Fruit fly (Drosophila melanogaster) whole organism, embryonic: ENCODE data around the gene kni.
A peak's percentile ranks its signal among the peaks of the same experiment; 100 is the strongest.

Experiments used
- Adf1 ChIP-seq: fragments of 200-800 bp; sonication (Bioruptor generic); IDR thresholded peaks from 2 replicates; pipeline ENCODE4 v1.3.6; 2022; ENCODE audit warnings: missing biosample characterization, missing genetic modification characterization
- Asciz ChIP-seq: fragments of 200-800 bp; sonication (Bioruptor generic); optimal IDR thresholded peaks from 2 replicates; lab custom pipeline; 2017; ENCODE audit warnings: missing biosample characterization, mild to moderate bottlenecking, missing genetic modification characterization, missing genetic modification reagents
- Bteb2 ChIP-seq: fragments of 200-800 bp; sonication (Bioruptor generic); optimal IDR thresholded peaks from 2 replicates; lab custom pipeline; 2016; ENCODE audit warnings: missing biosample characterization, missing genetic modification characterization
- CG10543 ChIP-seq: fragments of 200-800 bp; sonication (Bioruptor generic); optimal IDR thresholded peaks from 3 replicates; lab custom pipeline; 2017; ENCODE audit warnings: missing biosample characterization, mild to moderate bottlenecking, missing genetic modification characterization, moderate library complexity
- CG11456 ChIP-seq: fragments of 200-800 bp; sonication (Bioruptor generic); IDR thresholded peaks from 3 replicates; pipeline ENCODE4 v1.3.6; 2022; ENCODE audit warnings: missing biosample characterization, missing genetic modification characterization
- CG12071 ChIP-seq: fragments of 200-800 bp; sonication (Bioruptor generic); optimal IDR thresholded peaks from 3 replicates; lab custom pipeline; 2018; ENCODE audit warnings: missing biosample characterization, mild to moderate bottlenecking, missing genetic modification characterization
- CG12104 ChIP-seq: fragments of 200-800 bp; sonication (Bioruptor generic); optimal IDR thresholded peaks from 3 replicates; lab custom pipeline; 2016; ENCODE audit warnings: missing biosample characterization, missing genetic modification characterization
- CG12219 ChIP-seq: fragments of 200-800 bp; sonication (Bioruptor generic); optimal IDR thresholded peaks from 3 replicates; lab custom pipeline; 2018; ENCODE audit warnings: missing biosample characterization, mild to moderate bottlenecking, missing genetic modification characterization
- CG1233 ChIP-seq: fragments of 200-800 bp; sonication (Bioruptor generic); optimal IDR thresholded peaks from 4 replicates; lab custom pipeline; 2018; ENCODE audit warnings: missing biosample characterization, mild to moderate bottlenecking, missing genetic modification characterization
- CG12769 ChIP-seq: fragments of 200-800 bp; sonication (Bioruptor generic); optimal IDR thresholded peaks from 2 replicates; lab custom pipeline; 2019; ENCODE audit warnings: missing biosample characterization, mild to moderate bottlenecking, missing genetic modification characterization, moderate library complexity
- CG13287 ChIP-seq: fragments of 200-800 bp; sonication (Bioruptor generic); IDR thresholded peaks from 2 replicates; pipeline ENCODE4 v1.3.6; 2022; ENCODE audit warnings: missing biosample characterization, missing genetic modification characterization; ENCODE audit not compliant: partially characterized antibody
- CG13424 ChIP-seq: fragments of 200-800 bp; sonication (Bioruptor generic); optimal IDR thresholded peaks from 2 replicates; lab custom pipeline; 2019; ENCODE audit warnings: missing biosample characterization, mild to moderate bottlenecking, missing genetic modification characterization, moderate library complexity
- CG14014 ChIP-seq: fragments of 200-800 bp; sonication (Bioruptor generic); IDR thresholded peaks from 2 replicates; pipeline ENCODE4 v1.3.6; 2022; ENCODE audit warnings: missing biosample characterization, missing genetic modification characterization
- CG17385 ChIP-seq: fragments of 200-800 bp; sonication (Bioruptor generic); optimal IDR thresholded peaks from 3 replicates; lab custom pipeline; 2018; ENCODE audit warnings: missing biosample characterization, mild to moderate bottlenecking, missing genetic modification characterization
- CG2875 ChIP-seq: fragments of 200-800 bp; sonication (Bioruptor generic); optimal IDR thresholded peaks from 2 replicates; lab custom pipeline; 2017; ENCODE audit warnings: missing biosample characterization, mild to moderate bottlenecking, missing genetic modification characterization, missing genetic modification reagents
- CG2889 ChIP-seq: fragments of 200-800 bp; sonication (Bioruptor generic); IDR thresholded peaks from 3 replicates; pipeline ENCODE4 v1.3.6; 2022; ENCODE audit warnings: missing biosample characterization, missing genetic modification characterization
- CG33557 ChIP-seq: fragments of 200-800 bp; sonication (Bioruptor generic); optimal IDR thresholded peaks from 2 replicates; lab custom pipeline; 2019; ENCODE audit warnings: missing biosample characterization, mild to moderate bottlenecking, missing genetic modification characterization, moderate library complexity
- CG4730 ChIP-seq: fragments of 200-800 bp; sonication (Bioruptor generic); IDR thresholded peaks from 2 replicates; pipeline ENCODE4 v1.3.6; 2022; ENCODE audit warnings: missing biosample characterization, missing genetic modification characterization
- CG5180 ChIP-seq: fragments of 200-800 bp; sonication (Bioruptor generic); optimal IDR thresholded peaks from 3 replicates; lab custom pipeline; 2017; ENCODE audit warnings: missing biosample characterization, missing genetic modification characterization, mild to moderate bottlenecking, moderate library complexity, missing genetic modification reagents
- CG6683 ChIP-seq: fragments of 200-800 bp; sonication (Bioruptor generic); optimal IDR thresholded peaks from 2 replicates; lab custom pipeline; 2017; ENCODE audit warnings: missing biosample characterization, mild to moderate bottlenecking, missing genetic modification characterization, missing genetic modification reagents
- CG6765 ChIP-seq: fragments of 200-800 bp; sonication (Bioruptor generic); optimal IDR thresholded peaks from 3 replicates; lab custom pipeline; 2017; ENCODE audit warnings: missing biosample characterization, mild to moderate bottlenecking, missing genetic modification characterization
- CG7963 ChIP-seq: fragments of 200-800 bp; sonication (Bioruptor generic); IDR thresholded peaks from 3 replicates; pipeline ENCODE4 v1.3.6; 2022; ENCODE audit warnings: missing biosample characterization, missing genetic modification characterization; ENCODE audit not compliant: partially characterized antibody
- CG7987 ChIP-seq: fragments of 200-800 bp; sonication (Bioruptor generic); optimal IDR thresholded peaks from 2 replicates; lab custom pipeline; 2018; ENCODE audit warnings: missing biosample characterization, mild to moderate bottlenecking, missing genetic modification characterization, moderate library complexity
- CG8359 ChIP-seq: fragments of 200-800 bp; sonication (Bioruptor generic); optimal IDR thresholded peaks from 2 replicates; lab custom pipeline; 2017; ENCODE audit warnings: missing biosample characterization, mild to moderate bottlenecking, missing genetic modification characterization, borderline replicate concordance
- HHEX ChIP-seq: fragments of 200-800 bp; sonication (Bioruptor generic); optimal IDR thresholded peaks from 3 replicates; lab custom pipeline; 2017; ENCODE audit warnings: missing biosample characterization, mild to moderate bottlenecking, missing genetic modification characterization, missing genetic modification reagents
- HLH3B ChIP-seq: fragments of 200-800 bp; sonication (Bioruptor generic); IDR thresholded peaks from 2 replicates; pipeline ENCODE4 v1.3.6; 2022; ENCODE audit warnings: missing biosample characterization, missing genetic modification characterization
- Hr78 ChIP-seq, 2 experiments: fragments of 200-800 bp in 1 of 2; fragments of >200 bp in 1 of 2; sonication (Bioruptor generic) in 1 of 2; optimal IDR thresholded peaks; 2 replicates each; lab custom pipeline; 2017 to 2019; ENCODE audit warnings: missing biosample characterization in 2 of 2, missing genetic modification characterization in 2 of 2, mild to moderate bottlenecking in 1 of 2, moderate library complexity in 1 of 2
- Med ChIP-seq: fragments of 200-800 bp; sonication (Bioruptor generic); peaks from one replicate; lab custom pipeline; 2016; ENCODE audit warnings: missing biosample characterization, missing genetic modification characterization, mild to moderate bottlenecking, inconsistent platforms, moderate library complexity
- Meics ChIP-seq: fragments of 200-800 bp; sonication (Bioruptor generic); optimal IDR thresholded peaks from 2 replicates; lab custom pipeline; 2017; ENCODE audit warnings: missing biosample characterization, mild to moderate bottlenecking, missing genetic modification characterization
- Mes4 ChIP-seq: fragments of 200-800 bp; sonication (Bioruptor generic); optimal IDR thresholded peaks from 2 replicates; lab custom pipeline; 2016; ENCODE audit warnings: missing biosample characterization, missing genetic modification characterization
- PHDP ChIP-seq: fragments of 200-800 bp; sonication (Bioruptor generic); optimal IDR thresholded peaks from 3 replicates; lab custom pipeline; 2018; ENCODE audit warnings: missing biosample characterization, mild to moderate bottlenecking, missing genetic modification characterization, moderate library complexity
- Ptx1 ChIP-seq: fragments of 200-800 bp; sonication (Bioruptor generic); IDR thresholded peaks from 2 replicates; pipeline ENCODE4 v1.3.6; 2022; ENCODE audit warnings: missing biosample characterization, missing genetic modification characterization
- Six4 ChIP-seq: fragments of 200-800 bp; sonication (Bioruptor generic); optimal IDR thresholded peaks from 2 replicates; lab custom pipeline; 2016; ENCODE audit warnings: missing biosample characterization, missing genetic modification characterization
- Sox100B ChIP-seq: fragments of 200-800 bp; sonication (Bioruptor generic); optimal IDR thresholded peaks from 3 replicates; lab custom pipeline; 2018; ENCODE audit warnings: missing biosample characterization, mild to moderate bottlenecking, missing genetic modification characterization
- bsh ChIP-seq, 2 experiments: fragments of 200-800 bp; sonication (Bioruptor generic); optimal IDR thresholded peaks; 2 replicates each; lab custom pipeline; 2017 to 2018; ENCODE audit warnings: mild to moderate bottlenecking in 2 of 2, missing biosample characterization in 2 of 2, missing genetic modification characterization in 2 of 2, moderate library complexity in 1 of 2
- danr ChIP-seq: fragments of 200-800 bp; sonication (Bioruptor generic); IDR thresholded peaks from 2 replicates; pipeline ENCODE4 v1.3.6; 2022; ENCODE audit warnings: missing biosample characterization, missing genetic modification characterization
- disco-r ChIP-seq: fragments of 200-800 bp; sonication (Bioruptor generic); optimal IDR thresholded peaks from 2 replicates; lab custom pipeline; 2016; ENCODE audit warnings: missing biosample characterization, missing genetic modification characterization
- fd64A ChIP-seq: fragments of 200-800 bp; sonication (Bioruptor generic); optimal IDR thresholded peaks from 3 replicates; lab custom pipeline; 2018; ENCODE audit warnings: missing biosample characterization, mild to moderate bottlenecking, missing genetic modification characterization
- fru ChIP-seq: fragments of >200 bp; optimal IDR thresholded peaks from 2 replicates; lab custom pipeline; 2017
- hkb ChIP-seq, 2 experiments: fragments of 200-800 bp in 1 of 2; fragments of >200 bp in 1 of 2; sonication (Bioruptor generic) in 1 of 2; IDR thresholded peaks in 1 of 2; optimal IDR thresholded peaks in 1 of 2; 2 replicates each; pipeline versions ENCODE4 v1.3.6 to Lab custom; 2017 to 2022; ENCODE audit warnings: missing biosample characterization in 1 of 2, missing genetic modification characterization in 1 of 2
- lmd ChIP-seq: fragments of 200-800 bp; sonication (Bioruptor generic); IDR thresholded peaks from 2 replicates; pipeline ENCODE4 v1.3.6; 2022; ENCODE audit warnings: missing biosample characterization, missing genetic modification characterization
- scrt ChIP-seq: fragments of 200-800 bp; sonication (Bioruptor generic); optimal IDR thresholded peaks from 2 replicates; lab custom pipeline; 2018; ENCODE audit warnings: missing biosample characterization, mild to moderate bottlenecking, missing genetic modification characterization, moderate library complexity
- sna ChIP-seq: fragments of 200-800 bp; sonication (Bioruptor generic); IDR thresholded peaks from 2 replicates; pipeline ENCODE4 v1.3.6; 2022; ENCODE audit warnings: missing biosample characterization, missing genetic modification characterization; ENCODE audit not compliant: partially characterized antibody
- stc ChIP-seq: fragments of 200-800 bp; sonication (Bioruptor generic); IDR thresholded peaks from 2 replicates; pipeline ENCODE4 v1.3.6; 2022; ENCODE audit warnings: missing biosample characterization, missing genetic modification characterization
- tin ChIP-seq: fragments of 200-800 bp; sonication (Bioruptor generic); optimal IDR thresholded peaks from 3 replicates; lab custom pipeline; 2016; ENCODE audit warnings: missing biosample characterization, missing genetic modification characterization
- tx ChIP-seq: fragments of 200-800 bp; sonication (Bioruptor generic); optimal IDR thresholded peaks from 2 replicates; lab custom pipeline; 2016; ENCODE audit warnings: missing biosample characterization, missing genetic modification characterization
- unpg ChIP-seq: fragments of 200-800 bp; sonication (Bioruptor generic); optimal IDR thresholded peaks from 3 replicates; lab custom pipeline; 2018; ENCODE audit warnings: missing biosample characterization, mild to moderate bottlenecking, missing genetic modification characterization, moderate library complexity
- vvl ChIP-seq: fragments of 200-800 bp; sonication (Bioruptor generic); IDR thresholded peaks from 2 replicates; pipeline ENCODE4 v1.3.6; 2022; ENCODE audit warnings: missing biosample characterization, missing genetic modification characterization
- wek ChIP-seq: fragments of 200-800 bp; sonication (Bioruptor generic); optimal IDR thresholded peaks from 3 replicates; lab custom pipeline; 2018; ENCODE audit warnings: missing biosample characterization, mild to moderate bottlenecking, missing genetic modification characterization, moderate library complexity

Gene kni

DNA sequence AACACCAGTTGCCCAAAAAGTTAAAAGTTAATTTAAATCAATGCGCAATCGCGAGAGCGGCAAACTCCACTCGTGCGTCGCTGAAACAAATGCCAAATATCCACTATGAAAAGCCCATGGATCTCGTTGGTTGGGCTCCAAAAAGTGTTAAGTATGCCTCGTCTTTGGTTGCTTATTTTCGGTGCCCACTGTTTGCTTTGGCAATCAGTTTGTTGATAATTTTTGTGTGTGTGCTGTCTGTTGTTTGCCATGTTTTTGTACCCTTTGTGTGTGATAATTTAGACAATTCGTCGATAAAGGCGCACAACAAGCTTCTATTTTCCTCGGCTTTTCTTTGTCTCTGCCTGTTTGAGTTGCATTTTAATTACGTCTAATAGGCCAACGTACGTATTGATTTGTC, 31.2 kb downstream of the kni start (continued):
- TF ChIP-seq CG12104 (GFP tag; lab: Kevin White, UChicago) (no peak), scrt (GFP tag; lab: Kevin White, UChicago) (no peak), wek (GFP tag; lab: Kevin White, UChicago) (peak; percentile 41), vvl (GFP tag; lab: Robert Waterston, UW) (peak; percentile 34; the same call in 1 of the 2 replicates), HHEX (GFP tag; lab: Kevin White, UChicago) (peak; percentile 23), CG4730 (GFP tag; lab: Robert Waterston, UW) (no peak), CG12219 (GFP tag; lab: Kevin White, UChicago) (peak; percentile 44), HLH3B (GFP tag; lab: Robert Waterston, UW) (peak; percentile 23; the same call in 1 of the 2 replicates), CG14014 (GFP tag; lab: Robert Waterston, UW) (peak; percentile 55; the same call in 1 of the 2 replicates), tin (GFP tag; lab: Kevin White, UChicago) (no peak), CG2889 (no peak), sna (GFP tag; lab: Robert Waterston, UW) (no peak), Asciz (GFP tag; lab: Kevin White, UChicago) (peak; percentile 29), CG17385 (GFP tag; lab: Kevin White, UChicago) (peak; percentile 10), CG6765 (GFP tag; lab: Kevin White, UChicago) (peak; percentile 19), Hr78 (GFP tag; optimal IDR thresholded peaks at IDR 0.05; lab: Kevin White, UChicago) (no peak), CG12769 (tag; lab: Kevin White, UChicago) (peak; percentile 43), Ptx1 (no peak), CG11456 (GFP tag; lab: Robert Waterston, UW) (0 out of 3 replicates have a peak, but pooled peaks have one; percentile 39), CG10543 (GFP tag; lab: Kevin White, UChicago) (peak; percentile 21), CG33557 (GFP tag; lab: Kevin White, UChicago) (peak; percentile 35), CG5180 (peak; percentile 11), CG1233 (GFP tag; lab: Kevin White, UChicago) (peak; percentile 53), fd64A (GFP tag; lab: Kevin White, UChicago) (peak; percentile 24), Meics (GFP tag; lab: Kevin White, UChicago) (peak; percentile 33), CG7963 (GFP tag; lab: Robert Waterston, UW) (no peak), CG13287 (GFP tag; lab: Robert Waterston, UW) (no peak), CG8359 (GFP tag; lab: Kevin White, UChicago) (peak; percentile 14), disco-r (peak; percentile 23), Adf1 (GFP tag; lab: Robert Waterston, UW) (no peak), Sox100B (GFP tag; lab: Kevin White, UChicago) (peak; percentile 42), danr (no peak), unpg (GFP tag; lab: Kevin White, UChicago) (peak; percentile 18), CG7987 (peak; percentile 11), tx (GFP tag; lab: Kevin White, UChicago) (no peak), Med (peak; percentile 84), CG6683 (GFP tag; lab: Kevin White, UChicago) (no peak), Mes4 (peak; percentile 23), CG2875 (GFP tag; lab: Kevin White, UChicago) (peak; percentile 15), CG13424 (peak; percentile 13), stc (GFP tag; lab: Robert Waterston, UW) (no peak), bsh (GFP tag; optimal IDR thresholded peaks at IDR 0.05; lab: Kevin White, UChicago) (peak in 1 of 2 experiments; percentile 20), CG12071 (GFP tag; lab: Kevin White, UChicago) (peak; percentile 46), hkb (optimal IDR thresholded peaks at IDR 0.05; lab: Kevin White, UChicago) (no peak), hkb (GFP tag; IDR thresholded peaks at IDR 0.05; lab: Robert Waterston, UW) (peak; percentile 56; the same call in 1 of the 2 replicates), fru (lab: Kevin White, UChicago) (no peak), Six4 (GFP tag; lab: Kevin White, UChicago) (no peak), lmd (GFP tag; lab: Robert Waterston, UW) (no peak), PHDP (tag; lab: Kevin White, UChicago) (peak; percentile 15), Bteb2 (GFP tag; lab: Kevin White, UChicago) (no peak)
